Worm (Caenorhabditis elegans) whole organism, early embryonic: ENCODE measurements around the gene fbxa-2.

Experiments used
- B0310.2 ChIP-seq: sonication (generic microtip); optimal IDR thresholded peaks from 2 replicates; lab custom pipeline; 2016; ENCODE audit warnings: mild to moderate bottlenecking, missing genetic modification characterization, missing compliant biosample characterization
- F13C5.2 ChIP-seq: sonication (generic microtip); optimal IDR thresholded peaks from 2 replicates; lab custom pipeline; 2017; ENCODE audit warnings: mild to moderate bottlenecking, missing genetic modification characterization, inconsistent platforms, missing compliant biosample characterization
- ama-1 ChIP-seq: fragments of 150-350 bp; optimal IDR thresholded peaks from 2 replicates; lab custom pipeline; 2014
- ceh-13 ChIP-seq: fragments of 200-800 bp; sonication (Bioruptor generic); optimal IDR thresholded peaks from 2 replicates; lab custom pipeline; 2018; ENCODE audit warnings: mild to moderate bottlenecking, missing genetic modification characterization, missing compliant biosample characterization
- hmg-4 ChIP-seq: fragments of 200-800 bp; sonication (Bioruptor generic); optimal IDR thresholded peaks from 2 replicates; lab custom pipeline; 2018; ENCODE audit warnings: mild to moderate bottlenecking, missing genetic modification characterization, missing compliant biosample characterization
- hnd-1 ChIP-seq: sonication (generic microtip); optimal IDR thresholded peaks from 2 replicates; lab custom pipeline; 2016; ENCODE audit warnings: missing genetic modification characterization, missing compliant biosample characterization
- tra-4 ChIP-seq: sonication (generic microtip); optimal IDR thresholded peaks from 2 replicates; lab custom pipeline; 2017; ENCODE audit warnings: missing genetic modification characterization, missing compliant biosample characterization

ce11 chrV:16226581-16226980 lies 42.9 kb downstream of the fbxa-2 start, which contains the start of gene F11A5.13:
- TF ChIP-seq hmg-4 (GFP tag; lab: Kevin White, UChicago), result no peak
- TF ChIP-seq F13C5.2 (tag; lab: Kevin White, UChicago), result no peak
- no peak for TF ChIP-seq ceh-13 (GFP tag; lab: Kevin White, UChicago)
- TF ChIP-seq ama-1 (lab: Kevin White, UChicago), result no peak
- TF ChIP-seq tra-4 (tag; lab: Kevin White, UChicago), result no peak
- TF ChIP-seq hnd-1 (tag; lab: Kevin White, UChicago), result no peak
- TF ChIP-seq B0310.2 (tag; lab: Kevin White, UChicago), result no peak
